Worm (Caenorhabditis elegans): ENCODE data around the gene ify-1.

- TF ChIP-seq hlh-13 (GFP tag; optimal IDR thresholded peaks at IDR 0.05) (no peak), dve-1 (tag; optimal IDR thresholded peaks at IDR 0.05) (no peak), pha-4 (tag; optimal IDR thresholded peaks at IDR 0.05) (no peak), hlh-30 (tag; optimal IDR thresholded peaks at IDR 0.05; ENCODE audit: insufficient read depth) (no peak), F13H6.1 (tag; optimal IDR thresholded peaks at IDR 0.05) (no peak), ceh-19 (GFP tag; optimal IDR thresholded peaks at IDR 0.05) (no peak), rnt-1 (tag; optimal IDR thresholded peaks at IDR 0.05) (no peak), pqm-1 (tag; optimal IDR thresholded peaks at IDR 0.05) (no peak)
Measured at ce11 chrII:5099649-5100048, 44.7 kb upstream of the ify-1 start, which contains the start of gene C04G6.6.
